Fruit fly (Drosophila melanogaster) ovary, adult (tissue): ENCODE measurements around the gene melt.

ENCODE experiments used
- CG17801 ChIP-seq: fragments of 200-800 bp; optimal IDR thresholded peaks from 2 replicates; lab custom pipeline; 2019; ENCODE audit warnings: missing biosample characterization, mild to moderate bottlenecking, missing genetic modification characterization, moderate library complexity; ENCODE audit not compliant: partially characterized antibody

The melt gene

DNA sequence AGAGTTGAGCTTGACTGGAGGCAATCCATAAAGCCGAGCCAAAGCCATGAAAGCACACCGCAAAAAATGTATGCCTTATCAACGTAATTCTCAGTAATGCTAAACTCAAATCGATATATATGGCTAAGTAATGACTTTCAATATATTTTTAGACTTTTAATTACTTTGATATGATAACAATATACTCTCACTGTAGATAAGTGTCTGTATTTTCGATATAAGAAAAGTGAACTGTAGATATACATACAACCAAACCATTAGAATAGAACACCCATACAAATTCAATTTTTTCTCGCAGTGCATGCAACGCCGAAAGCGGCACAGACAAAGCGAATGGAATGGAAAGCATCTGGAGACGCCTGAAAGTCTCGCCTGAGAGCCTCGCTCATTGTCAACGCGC lies 19.3 kb downstream of the melt start:
- no peak for TF ChIP-seq CG17801 (GFP tag; lab: Kevin White, UChicago)

DNA sequence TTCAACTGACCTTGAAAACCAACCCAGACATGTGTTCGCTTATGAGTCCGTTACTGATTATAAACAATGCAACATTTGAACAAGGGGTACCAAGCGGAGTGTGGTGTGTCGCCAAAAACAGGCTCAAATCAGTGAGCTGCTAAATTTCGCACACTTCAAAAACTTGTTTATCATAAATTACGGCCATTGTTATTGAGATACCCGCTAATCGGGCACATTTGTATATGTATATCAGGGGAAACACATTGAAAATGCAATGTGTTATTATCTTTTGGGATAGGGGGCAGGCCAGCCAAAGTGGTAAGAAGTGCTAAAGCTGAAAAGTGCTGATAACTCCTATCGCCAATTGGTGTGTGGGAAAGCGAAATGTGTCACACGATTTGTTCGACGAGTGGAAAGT lies 19.9 kb downstream of the melt start:
- no peak for TF ChIP-seq CG17801 (GFP tag; lab: Kevin White, UChicago)

- no peak for TF ChIP-seq CG17801 (GFP tag; lab: Kevin White, UChicago)
Observed at dm6 chr3L:7155522-7155978, 21.2 kb downstream of the melt start.

DNA sequence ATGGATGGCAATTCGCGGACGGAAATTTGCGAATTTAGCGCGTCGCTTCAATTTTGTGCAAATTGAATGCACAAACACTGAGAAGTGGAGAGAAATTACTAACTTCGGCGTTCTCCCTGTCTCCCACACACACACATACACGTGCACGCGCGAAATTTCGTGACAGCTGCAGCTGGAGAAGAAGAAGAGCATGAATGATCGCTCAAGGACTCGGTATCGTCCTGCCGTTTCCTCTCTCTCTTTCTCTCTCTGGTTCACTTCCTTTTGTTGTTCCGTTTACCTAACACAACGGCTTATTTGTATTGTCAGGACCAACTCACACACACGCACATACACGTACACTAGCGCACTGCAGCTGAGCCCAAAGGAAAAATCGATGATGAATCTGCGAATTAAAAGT lies 21.9 kb downstream of the melt start:
- TF ChIP-seq CG17801 (GFP tag; lab: Kevin White, UChicago), result no peak

DNA sequence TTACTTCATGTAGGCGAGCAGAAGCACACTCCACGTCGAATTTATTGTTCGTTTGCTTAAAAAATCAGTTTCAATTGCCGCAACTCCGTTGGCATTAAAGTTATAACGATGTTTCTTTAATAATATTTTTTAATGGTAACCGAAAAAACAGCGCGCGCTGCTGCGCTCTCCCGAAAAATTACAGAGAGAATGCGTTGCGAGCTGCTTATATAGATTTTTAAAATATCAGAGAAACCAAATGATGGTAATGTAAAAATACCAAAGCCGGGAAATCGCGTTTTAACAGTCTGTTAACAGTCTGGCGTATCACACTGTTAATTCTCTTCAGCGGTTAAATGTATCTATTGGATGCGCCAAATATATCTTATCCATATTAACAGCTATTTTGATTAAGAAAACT lies 22.6 kb downstream of the melt start, which contains the start of gene corn:
corn (minus strand) TSS at position 184 of the 400 bp plus-strand sequence.
- no peak for TF ChIP-seq CG17801 (GFP tag; lab: Kevin White, UChicago)

DNA sequence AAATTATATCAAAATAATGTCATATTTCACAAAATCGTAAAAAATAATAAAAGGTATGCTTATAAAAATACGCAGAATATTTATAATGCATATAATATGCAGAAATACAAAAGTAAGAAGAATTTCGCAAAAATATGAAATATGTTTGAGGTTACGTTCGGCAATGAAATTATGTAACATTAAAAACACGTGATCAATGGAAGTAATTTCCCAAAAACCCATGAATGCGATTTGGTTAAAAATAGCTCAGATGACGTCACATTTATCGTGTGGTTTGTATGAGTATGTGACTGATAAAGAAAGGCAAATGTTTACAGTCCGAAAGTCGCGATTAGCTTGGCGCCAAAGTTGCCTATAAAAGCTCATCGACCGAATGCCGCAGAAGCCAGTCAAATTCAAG lies 23.4 kb downstream of the melt start, which contains the start of gene CG8620:
CG8620 (plus strand) TSS at position 387 of the 400 bp plus-strand sequence.
- no peak for TF ChIP-seq CG17801 (GFP tag; lab: Kevin White, UChicago)

DNA sequence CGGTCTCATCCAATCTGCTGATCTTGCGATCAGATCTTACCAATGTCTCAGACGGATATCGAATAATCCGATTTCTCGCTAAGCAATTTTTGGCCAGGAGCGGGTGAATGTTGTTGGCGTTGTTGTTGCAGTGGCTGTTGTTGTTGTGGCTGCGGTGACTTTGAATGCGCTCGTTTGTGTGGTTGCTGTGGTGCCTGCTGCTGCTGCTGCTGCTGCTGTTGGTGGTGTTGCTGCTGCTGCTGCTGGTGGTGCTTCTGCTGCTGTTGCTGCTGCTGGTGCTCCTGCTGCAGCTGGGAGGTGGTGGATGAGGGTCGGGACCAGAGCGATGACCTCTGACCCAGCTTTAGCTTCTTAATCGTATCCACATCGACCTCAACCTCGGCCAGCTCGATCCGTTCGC lies 27.0 kb downstream of the melt start:
- TF ChIP-seq CG17801 (GFP tag; lab: Kevin White, UChicago), result no peak

DNA sequence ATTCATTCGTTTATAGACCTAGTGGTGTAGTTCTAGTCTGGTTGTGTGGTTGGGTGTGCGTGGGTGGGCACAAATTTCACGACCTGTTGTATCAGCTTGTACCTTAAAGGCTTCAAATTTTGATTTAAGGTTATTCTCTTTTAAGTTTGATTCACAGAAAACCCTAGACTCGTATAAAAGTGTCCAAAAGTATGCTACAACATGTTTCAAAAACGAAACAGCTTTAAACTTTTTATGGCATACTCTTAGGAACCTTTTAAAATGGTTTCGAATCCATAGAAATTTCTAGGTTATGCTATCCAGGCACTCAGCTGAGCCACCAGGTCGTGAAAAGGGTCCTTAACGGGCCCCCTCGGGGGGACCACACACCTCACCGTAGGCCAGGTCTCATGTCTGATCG lies 27.6 kb downstream of the melt start:
- no peak for TF ChIP-seq CG17801 (GFP tag; lab: Kevin White, UChicago)

DNA sequence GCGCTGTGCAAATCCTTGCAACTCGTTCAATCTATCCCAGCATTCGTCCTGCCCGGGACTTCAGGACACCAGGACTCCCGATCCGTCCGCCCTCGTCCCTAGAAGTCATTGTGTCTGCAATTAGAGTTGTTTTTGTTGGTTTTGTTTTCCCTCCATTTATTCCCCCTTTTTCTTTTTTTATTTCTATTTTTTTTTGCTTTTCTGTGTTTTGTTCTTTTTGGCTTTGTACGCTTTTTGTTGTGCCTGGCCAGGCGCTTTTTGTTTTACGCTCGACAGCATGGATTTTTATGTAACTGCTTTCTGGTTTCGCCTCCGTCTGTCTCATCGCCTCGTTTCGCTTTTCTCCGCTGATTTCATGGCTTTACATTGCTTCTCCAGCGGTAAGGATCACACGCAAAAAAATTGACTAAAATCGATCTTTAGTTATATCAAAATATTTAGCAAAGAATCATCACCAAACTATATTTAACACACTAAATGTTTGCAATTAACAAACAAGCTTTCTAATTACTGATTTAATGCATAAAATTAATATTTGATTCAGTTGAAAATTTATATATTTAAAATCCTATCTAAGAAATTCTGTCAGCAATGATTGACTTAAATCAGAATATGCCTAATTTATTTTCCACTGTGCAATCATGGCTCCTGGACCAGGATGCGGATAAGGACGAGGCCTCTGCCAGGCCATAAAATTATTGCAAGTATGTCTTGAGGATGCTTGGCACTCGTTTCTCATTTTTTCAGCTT lies 50.6 kb downstream of the melt start:
- TF ChIP-seq CG17801 (GFP tag; lab: Kevin White, UChicago), result no peak

DNA sequence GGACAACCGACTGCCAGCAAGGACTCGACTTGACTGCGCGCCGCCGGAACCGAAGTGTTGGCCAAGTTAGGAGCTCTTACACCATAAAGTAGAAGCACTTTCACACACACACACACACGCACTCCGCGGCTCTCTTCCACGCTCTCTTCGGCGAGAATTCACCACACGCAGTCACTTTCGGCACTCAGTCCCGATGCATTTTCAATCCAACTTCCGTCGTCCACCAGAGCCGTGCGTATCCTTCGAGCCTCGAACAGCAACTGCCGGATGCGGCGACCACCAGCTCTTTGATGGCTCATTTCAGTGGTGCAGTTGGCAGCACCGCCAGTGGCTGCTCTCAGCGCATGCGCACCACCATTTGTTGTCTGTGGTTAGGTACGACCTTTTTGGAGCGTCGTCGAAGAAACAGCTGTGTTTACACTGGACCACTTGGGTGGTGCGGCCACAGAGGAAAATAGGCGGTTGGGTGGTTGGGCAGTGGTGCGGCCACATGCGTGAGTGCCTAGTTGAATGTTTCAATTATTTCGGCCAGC lies 55.4 kb downstream of the melt start, which contains the start of gene Dscam2:
Dscam2 (minus strand) TSS at position 264 of the 533 bp plus-strand sequence.
- no peak for TF ChIP-seq CG17801 (GFP tag; lab: Kevin White, UChicago)

DNA sequence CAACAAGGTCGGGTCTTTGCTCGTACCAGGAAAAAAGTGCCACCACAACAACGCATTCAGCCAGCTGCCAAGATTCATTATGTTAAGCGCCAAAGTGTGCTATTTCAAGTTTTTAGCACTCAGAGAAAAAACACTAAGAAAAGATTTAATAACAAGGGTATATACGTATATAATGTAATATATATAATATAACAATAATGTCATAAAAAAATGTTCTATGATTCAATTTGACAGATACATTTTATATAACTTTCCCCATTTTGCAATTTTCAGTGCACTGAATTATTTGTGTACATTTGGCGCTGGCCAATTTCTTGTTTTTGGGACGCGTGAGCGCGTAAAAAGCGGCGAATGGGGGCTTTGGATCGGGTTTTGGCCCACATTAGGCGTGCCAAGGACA lies 56.2 kb downstream of the melt start:
- no peak for TF ChIP-seq CG17801 (GFP tag; lab: Kevin White, UChicago)

- TF ChIP-seq CG17801 (GFP tag; lab: Kevin White, UChicago), result no peak
Observed at dm6 chr3L:7191218-7191617, 56.9 kb downstream of the melt start.
